Fruit fly (Drosophila melanogaster): Measurements from ENCODE around the gene CG6785.

The CG6785 gene

dm6 chr2L:12046856-12047230 lies 1.8 kb upstream of the CG6785 start:
- TF ChIP-seq Hr4 (GFP tag; optimal IDR thresholded peaks at IDR 0.05): peak; percentile 30
- TF ChIP-seq Ets21C (GFP tag; optimal IDR thresholded peaks at IDR 0.05): no peak

dm6 chr2L:12045941-12046855 lies 1.2 kb upstream of the CG6785 start, which contains the start of gene CG6770:
Gene CG6770 (minus strand): TSS chr2L:12046118.
- TF ChIP-seq vri (GFP tag; optimal IDR thresholded peaks at IDR 0.05) (peak; percentile 87), pdm3 (GFP tag; optimal IDR thresholded peaks at IDR 0.05) (peak; percentile 87), CG6854 (GFP tag; optimal IDR thresholded peaks at IDR 0.05) (peak; percentile 31), acj6 (GFP tag; optimal IDR thresholded peaks at IDR 0.05) (peak; percentile 89), CG10669 (GFP tag; optimal IDR thresholded peaks at IDR 0.05) (peak; percentile 80), Gug (GFP tag; IDR thresholded peaks at IDR 0.05) (peak; percentile 76), CG6808 (GFP tag; optimal IDR thresholded peaks at IDR 0.05) (peak; percentile 88), Sox14 (GFP tag; optimal IDR thresholded peaks at IDR 0.05) (peak; percentile 74), CG11902 (GFP tag; optimal IDR thresholded peaks at IDR 0.05) (peak; percentile 63), CG6792 (GFP tag; optimal IDR thresholded peaks at IDR 0.05) (peak; percentile 93), Sox102F (GFP tag; optimal IDR thresholded peaks at IDR 0.05) (peak; percentile 91), CG11762 (GFP tag; optimal IDR thresholded peaks at IDR 0.05; ENCODE audit: insufficient read depth) (peak; percentile 79), CG16779 (tag; optimal IDR thresholded peaks at IDR 0.05) (peak; percentile 85), fkh (GFP tag; optimal IDR thresholded peaks at IDR 0.05) (peak; percentile 74), CG1621 (tag; optimal IDR thresholded peaks at IDR 0.05) (peak; percentile 64), cyc (GFP tag; optimal IDR thresholded peaks at IDR 0.05) (peak; percentile 80), fd85E (GFP tag; optimal IDR thresholded peaks at IDR 0.05) (peak; percentile 63), ss (GFP tag; optimal IDR thresholded peaks at IDR 0.05) (peak; percentile 81 to 87), Eip75B (GFP tag; optimal IDR thresholded peaks at IDR 0.05) (peak; percentile 85), Hr38 (GFP tag; optimal IDR thresholded peaks at IDR 0.05) (no peak), Sox15 (GFP tag; optimal IDR thresholded peaks at IDR 0.05) (peak; percentile 61), Blimp-1 (GFP tag; optimal IDR thresholded peaks at IDR 0.05) (peak; percentile 75), Hr39 (GFP tag; optimal IDR thresholded peaks at IDR 0.05) (peak; percentile 71), dac (GFP tag; optimal IDR thresholded peaks at IDR 0.05) (peak; percentile 25), CG8319 (GFP tag; optimal IDR thresholded peaks at IDR 0.05) (peak; percentile 54), dsx (GFP tag; optimal IDR thresholded peaks at IDR 0.05; ENCODE audit: poor library complexity, severe bottlenecking) (peak; percentile 83), Eip78C (GFP tag) (peak; percentile 97), lz (GFP tag; optimal IDR thresholded peaks at IDR 0.05) (peak; percentile 90), esn (GFP tag; optimal IDR thresholded peaks at IDR 0.05) (peak; percentile 93), spab (GFP tag; optimal IDR thresholded peaks at IDR 0.05) (peak; percentile 78), salr (GFP tag; optimal IDR thresholded peaks at IDR 0.05) (peak; percentile 28 to 76), topi (GFP tag; optimal IDR thresholded peaks at IDR 0.05) (peak; percentile 87), svp (GFP tag) (peak; percentile 94), CG8119 (GFP tag; IDR thresholded peaks at IDR 0.05) (peak; percentile 89), CG4318 (GFP tag; optimal IDR thresholded peaks at IDR 0.05) (peak; percentile 38), CG6276 (GFP tag; optimal IDR thresholded peaks at IDR 0.05) (peak; percentile 81), fd59A (GFP tag; optimal IDR thresholded peaks at IDR 0.05) (peak; percentile 78), CG6163 (GFP tag; IDR thresholded peaks at IDR 0.05) (peak; percentile 91), CG3032 (tag; optimal IDR thresholded peaks at IDR 0.05) (peak; percentile 88), Ets96B (tag; optimal IDR thresholded peaks at IDR 0.05) (peak; percentile 85), achi (GFP tag; optimal IDR thresholded peaks at IDR 0.05) (peak; percentile 88), CG34406 (GFP tag; optimal IDR thresholded peaks at IDR 0.05) (peak; percentile 89), CG7368 (GFP tag; optimal IDR thresholded peaks at IDR 0.05) (peak; percentile 66), OdsH (GFP tag; optimal IDR thresholded peaks at IDR 0.05) (peak; percentile 87), CG8632 (GFP tag; optimal IDR thresholded peaks at IDR 0.05) (peak; percentile 88), net (GFP tag; optimal IDR thresholded peaks at IDR 0.05) (peak; percentile 72)

Measured in whole organism, prepupa.